Worm (Caenorhabditis elegans): ENCODE results near the gene hrde-2.
"Not testable (repeated sequence)": the region's sequence is repeated elsewhere in the genome, so short reads cannot be mapped to it uniquely, and the experiment has no call there.

hrde-2 gene

ce11 chrV:15023544-15023943 lies 18.6 kb downstream of the hrde-2 start, which contains the start of gene F14H8.4:
Gene F14H8.4, plus strand, starts transcription at chrV:15023844.
- no peak for TF ChIP-seq F13H6.1 (tag; optimal IDR thresholded peaks at IDR 0.05)
- no peak for TF ChIP-seq unc-55 (GFP tag; optimal IDR thresholded peaks at IDR 0.05)
- TF ChIP-seq zag-1 (tag; optimal IDR thresholded peaks at IDR 0.05), result no peak
- no peak for TF ChIP-seq peb-1 (tag; optimal IDR thresholded peaks at IDR 0.05)
- TF ChIP-seq alr-1 (tag; optimal IDR thresholded peaks at IDR 0.05), result no peak

- no peak for TF ChIP-seq lsy-2 (tag; optimal IDR thresholded peaks at IDR 0.05)
- no peak for TF ChIP-seq elt-1 (tag; optimal IDR thresholded peaks at IDR 0.05)
- no peak for TF ChIP-seq sem-4 (tag; optimal IDR thresholded peaks at IDR 0.05)
- no peak for TF ChIP-seq crh-2 (tag; optimal IDR thresholded peaks at IDR 0.05)
- peak; percentile 18 for TF ChIP-seq nhr-21 (tag; optimal IDR thresholded peaks at IDR 0.05)
- TF ChIP-seq ceh-82 (tag; optimal IDR thresholded peaks at IDR 0.05), result no peak
- no peak for TF ChIP-seq ztf-1 (GFP tag; conservative IDR thresholded peaks at IDR 0.05)
- TF ChIP-seq unc-55 (GFP tag; optimal IDR thresholded peaks at IDR 0.05), result no peak
- no peak for TF ChIP-seq nhr-11 (tag; optimal IDR thresholded peaks at IDR 0.05)
- no peak for TF ChIP-seq mbf-1 (tag; optimal IDR thresholded peaks at IDR 0.05)
- peak; percentile 9 for TF ChIP-seq ceh-16 (tag; optimal IDR thresholded peaks at IDR 0.05)
- no peak for TF ChIP-seq unc-39 (tag; optimal IDR thresholded peaks at IDR 0.05)
- no peak for TF ChIP-seq elt-3 (tag; optimal IDR thresholded peaks at IDR 0.05)
- no peak for TF ChIP-seq alr-1 (tag; optimal IDR thresholded peaks at IDR 0.05)
- TF ChIP-seq ztf-4 (tag; optimal IDR thresholded peaks at IDR 0.05), result no peak
- TF ChIP-seq nhr-77 (tag; optimal IDR thresholded peaks at IDR 0.05), result no peak
- TF ChIP-seq ZK546.5 (tag; optimal IDR thresholded peaks at IDR 0.05), result no peak
- no peak for TF ChIP-seq peb-1 (tag; optimal IDR thresholded peaks at IDR 0.05)
- TF ChIP-seq sma-3 (GFP tag; optimal IDR thresholded peaks at IDR 0.05), result peak; percentile 64
- TF ChIP-seq F13H6.1 (tag; optimal IDR thresholded peaks at IDR 0.05), result no peak
- no peak for TF ChIP-seq Y55F3AM.14 (GFP tag; optimal IDR thresholded peaks at IDR 0.05)
- TF ChIP-seq nhr-129 (tag; optimal IDR thresholded peaks at IDR 0.05), result no peak
- TF ChIP-seq egl-27 (tag; optimal IDR thresholded peaks at IDR 0.05), result no peak
- no peak for TF ChIP-seq aly-2 (tag; optimal IDR thresholded peaks at IDR 0.05)
- no peak for TF ChIP-seq dmd-4 (tag; optimal IDR thresholded peaks at IDR 0.05)
- peak; percentile 10 for TF ChIP-seq gmeb-1 (tag; optimal IDR thresholded peaks at IDR 0.05)
- TF ChIP-seq ztf-11 (tag; optimal IDR thresholded peaks at IDR 0.05), result no peak
- TF ChIP-seq snpc-4 (tag; optimal IDR thresholded peaks at IDR 0.05), result peak; percentile 94
- TF ChIP-seq fos-1 (tag; optimal IDR thresholded peaks at IDR 0.05), result peak; percentile 11
- TF ChIP-seq mab-5 (tag; optimal IDR thresholded peaks at IDR 0.05), result no peak
- TF ChIP-seq R02D3.7 (tag; optimal IDR thresholded peaks at IDR 0.05), result no peak
- TF ChIP-seq lin-13 (GFP tag; optimal IDR thresholded peaks at IDR 0.05), result no peak
Measured at ce11 chrV:15028896-15029519, 24.1 kb downstream of the hrde-2 start, which contains the start of gene F14H8.8. Gene F14H8.8, plus strand, starts transcription at chrV:15029469.

ce11 chrV:15031373-15031772 lies 26.5 kb downstream of the hrde-2 start, which contains the start of gene cng-1:
Gene cng-1, minus strand, starts transcription at chrV:15031473.
- not testable (repeated sequence) for TF ChIP-seq mab-5, gmeb-1, nhr-77 (tag; optimal IDR thresholded peaks at IDR 0.05)

ce11 chrV:15036769-15037168 lies 31.9 kb downstream of the hrde-2 start, which contains the start of gene melo-3:
Gene melo-3, minus strand, starts transcription at chrV:15036869.
- TF ChIP-seq F13H6.1, lsy-2, ztf-11 (tag; optimal IDR thresholded peaks at IDR 0.05): not testable (repeated sequence)

- TF ChIP-seq fos-1 (tag; optimal IDR thresholded peaks at IDR 0.05) (peak; percentile 18), unc-55 (GFP tag; optimal IDR thresholded peaks at IDR 0.05) (no peak), C34F6.9 (tag; optimal IDR thresholded peaks at IDR 0.05) (peak; percentile 28)
Measured at ce11 chrV:15048107-15048506, 43.2 kb downstream of the hrde-2 start, which contains the start of gene sdc-3. Gene sdc-3, minus strand, starts transcription at chrV:15048207.
